Fruit fly (Drosophila melanogaster) whole organism, wandering third instar larva: ENCODE data around the gene CG44004.
A peak's percentile ranks its signal among the peaks of the same experiment; 100 is the strongest.

Experiments
- Abd-B ChIP-seq: fragments of >200 bp; optimal IDR thresholded peaks from 2 replicates; lab custom pipeline; 2017; ENCODE audit warnings: missing biosample characterization, missing genetic modification characterization
- CG9705 ChIP-seq: fragments of 200-800 bp; sonication (Bioruptor generic); optimal IDR thresholded peaks from 2 replicates; lab custom pipeline; 2018; ENCODE audit warnings: missing biosample characterization, mild to moderate bottlenecking, missing genetic modification characterization
- CrebA ChIP-seq: fragments of 200-800 bp; sonication (Bioruptor generic); optimal IDR thresholded peaks from 2 replicates; lab custom pipeline; 2016; ENCODE audit warnings: missing biosample characterization, mild to moderate bottlenecking, missing genetic modification characterization, borderline replicate concordance
- Dfd ChIP-seq: fragments of >200 bp; optimal IDR thresholded peaks from 2 replicates; lab custom pipeline; 2017; ENCODE audit warnings: missing biosample characterization, missing genetic modification characterization
- Dif ChIP-seq: fragments of 200-275, 200-300 bp; sonication (Bioruptor generic); optimal IDR thresholded peaks from 2 replicates; lab custom pipeline; 2018; ENCODE audit warnings: missing biosample characterization, missing genetic modification characterization; ENCODE audit not compliant: partially characterized antibody
- GATAd ChIP-seq: sonication (Bioruptor generic); optimal IDR thresholded peaks from 2 replicates; lab custom pipeline; 2016; ENCODE audit warnings: missing biosample characterization, missing genetic modification characterization
- HLH106 ChIP-seq: fragments of 200-800 bp; optimal IDR thresholded peaks from 3 replicates; lab custom pipeline; 2019; ENCODE audit warnings: missing biosample characterization, mild to moderate bottlenecking, missing genetic modification characterization, moderate library complexity
- Hnf4 ChIP-seq: fragments of 200-800 bp; sonication (Bioruptor generic); optimal IDR thresholded peaks from 2 replicates; lab custom pipeline; 2016; ENCODE audit warnings: missing biosample characterization, mild to moderate bottlenecking, missing genetic modification characterization
- Hr78 ChIP-seq: fragments of >200 bp; optimal IDR thresholded peaks from 2 replicates; lab custom pipeline; 2017; ENCODE audit warnings: missing biosample characterization, missing genetic modification characterization
- Hr83 ChIP-seq: fragments of 200-300 bp; sonication (Bioruptor generic); optimal IDR thresholded peaks from 2 replicates; lab custom pipeline; 2016; ENCODE audit warnings: missing biosample characterization, mild to moderate bottlenecking, missing genetic modification characterization, moderate library complexity; ENCODE audit not compliant: poor library complexity, severe bottlenecking
- Jra ChIP-seq: sonication (Bioruptor generic); optimal IDR thresholded peaks from 2 replicates; lab custom pipeline; 2016; ENCODE audit warnings: missing biosample characterization, missing genetic modification characterization
- Myc ChIP-seq: fragments of >200 bp; optimal IDR thresholded peaks from 2 replicates; lab custom pipeline; 2017
- N ChIP-seq: fragments of >200 bp; optimal IDR thresholded peaks from 2 replicates; lab custom pipeline; 2018; ENCODE audit warnings: missing biosample characterization, missing external identifiers, missing genetic modification characterization
- Rel ChIP-seq, 2 experiments: fragments of 200-800 bp; sonication (Bioruptor generic) in 1 of 2; optimal IDR thresholded peaks; 2 replicates in 1 of 2; 3 replicates in 1 of 2; lab custom pipeline; 2016 to 2019; ENCODE audit warnings: mild to moderate bottlenecking in 2 of 2, missing biosample characterization in 2 of 2, missing genetic modification characterization in 2 of 2, moderate library complexity in 1 of 2
- Sp1 ChIP-seq: fragments of 200-800 bp; sonication (Bioruptor generic); optimal IDR thresholded peaks from 3 replicates; lab custom pipeline; 2019; ENCODE audit warnings: missing biosample characterization, mild to moderate bottlenecking, missing genetic modification characterization, moderate library complexity
- Vsx2 ChIP-seq: fragments of 200-300, 225-300 bp; sonication (Bioruptor generic); optimal IDR thresholded peaks from 2 replicates; lab custom pipeline; 2018; ENCODE audit warnings: missing biosample characterization, missing genetic modification characterization; ENCODE audit not compliant: partially characterized antibody
- br ChIP-seq: fragments of 200-800 bp; sonication (Bioruptor generic); optimal IDR thresholded peaks from 2 replicates; lab custom pipeline; 2016; ENCODE audit warnings: missing biosample characterization, missing genetic modification characterization
- brk ChIP-seq: fragments of 200-800 bp; sonication (Bioruptor generic); optimal IDR thresholded peaks from 2 replicates; lab custom pipeline; 2016; ENCODE audit warnings: missing biosample characterization, mild to moderate bottlenecking, missing genetic modification characterization
- dl ChIP-seq, 2 experiments: fragments of 175-275, 200-275 bp in 1 of 2; fragments of 200-275 bp in 1 of 2; sonication (Bioruptor generic); optimal IDR thresholded peaks; lab custom pipeline; 2018; ENCODE audit warnings: mild to moderate bottlenecking in 2 of 2, missing biosample characterization in 2 of 2, missing genetic modification characterization in 2 of 2, moderate library complexity in 2 of 2; ENCODE audit not compliant: partially characterized antibody in 2 of 2, insufficient read depth in 1 of 2
- dmrt93B ChIP-seq: fragments of 200-800 bp; sonication (Bioruptor generic); optimal IDR thresholded peaks from 2 replicates; lab custom pipeline; 2018; ENCODE audit warnings: missing biosample characterization, mild to moderate bottlenecking, missing genetic modification characterization
- ey ChIP-seq: fragments of 200-800 bp; sonication (Bioruptor generic); optimal IDR thresholded peaks from 2 replicates; lab custom pipeline; 2016; ENCODE audit warnings: missing biosample characterization, missing genetic modification characterization
- fru ChIP-seq: fragments of 200-800 bp; sonication (Bioruptor generic); optimal IDR thresholded peaks from 3 replicates; lab custom pipeline; 2016; ENCODE audit warnings: missing biosample characterization, mild to moderate bottlenecking, missing genetic modification characterization
- h ChIP-seq: fragments of 200-800 bp; sonication (Bioruptor generic); optimal IDR thresholded peaks from 3 replicates; lab custom pipeline; 2016; ENCODE audit warnings: missing biosample characterization, mild to moderate bottlenecking, missing genetic modification characterization
- jim ChIP-seq: fragments of 175-275, 200-325 bp; sonication (Bioruptor generic); optimal IDR thresholded peaks from 2 replicates; lab custom pipeline; 2016; ENCODE audit warnings: missing biosample characterization, mild to moderate bottlenecking, missing genetic modification characterization
- lola ChIP-seq: fragments of >200 bp; optimal IDR thresholded peaks from 2 replicates; lab custom pipeline; 2017; ENCODE audit warnings: missing biosample characterization, missing genetic modification characterization
- psq ChIP-seq: fragments of 200-800 bp; sonication (Bioruptor generic); optimal IDR thresholded peaks from 3 replicates; lab custom pipeline; 2017; ENCODE audit warnings: missing biosample characterization, mild to moderate bottlenecking, missing genetic modification characterization, moderate library complexity
- rgr ChIP-seq: fragments of 200-800 bp; sonication (Bioruptor generic); optimal IDR thresholded peaks from 3 replicates; lab custom pipeline; 2016; ENCODE audit warnings: missing biosample characterization, mild to moderate bottlenecking, missing genetic modification characterization
- sage ChIP-seq: fragments of 200-800 bp; sonication (Bioruptor generic); optimal IDR thresholded peaks from 2 replicates; lab custom pipeline; 2016; ENCODE audit warnings: missing biosample characterization, mild to moderate bottlenecking, missing genetic modification characterization
- sv ChIP-seq: fragments of 200-800 bp; sonication (Bioruptor generic); optimal IDR thresholded peaks from 3 replicates; lab custom pipeline; 2016; ENCODE audit warnings: missing biosample characterization, missing genetic modification characterization
- usp ChIP-seq: fragments of >200 bp; optimal IDR thresholded peaks from 2 replicates; lab custom pipeline; 2017; ENCODE audit warnings: missing biosample characterization, missing genetic modification characterization
- woc ChIP-seq: sonication (Bioruptor generic); optimal IDR thresholded peaks from 2 replicates; lab custom pipeline; 2016; ENCODE audit warnings: missing biosample characterization, mild to moderate bottlenecking, missing genetic modification characterization

The CG44004 gene

DNA sequence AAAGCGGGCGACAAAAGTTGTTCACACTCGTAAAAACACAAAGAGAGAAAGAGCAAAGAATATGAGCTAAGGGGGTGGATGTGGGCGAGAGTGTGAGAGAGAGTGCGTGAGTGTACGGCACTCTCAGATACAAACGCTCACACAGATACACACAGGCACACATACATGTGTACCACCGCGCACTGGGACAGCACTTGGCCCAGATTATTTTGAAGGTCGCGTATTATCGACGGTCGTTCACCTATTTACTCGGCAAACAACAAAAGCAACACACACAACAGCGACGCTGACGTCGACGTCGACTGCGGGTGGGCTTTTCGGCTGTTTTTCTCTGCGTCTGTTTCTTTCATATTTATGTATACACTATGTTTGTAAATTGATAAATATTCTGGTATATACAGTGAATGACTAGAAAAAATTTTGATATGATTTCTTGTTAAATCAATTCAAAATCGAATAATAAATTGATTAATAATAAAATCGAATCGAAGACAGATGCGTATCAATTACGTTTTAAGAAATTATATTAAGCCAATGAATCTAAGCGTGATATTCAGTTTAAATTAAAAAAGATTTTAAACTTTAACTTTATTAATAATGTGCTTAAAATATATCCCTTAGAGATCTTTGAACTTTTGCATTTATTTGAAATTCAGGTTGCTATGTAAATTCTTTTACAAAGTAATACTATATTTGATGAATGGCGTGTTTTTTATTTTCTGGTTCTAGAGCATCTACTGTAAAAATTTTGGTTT is 43.9 kb downstream of the CG44004 start (continued):
- TF ChIP-seq dmrt93B (peak; percentile 55), br (GFP tag; lab: Kevin White, UChicago) (peak; percentile 48), woc (peak; percentile 68), sv (peak; percentile 67), N (no peak), Hnf4 (peak; percentile 40), Dif (GFP tag; lab: Kevin White, UChicago) (peak; percentile 95), h (GFP tag; lab: Kevin White, UChicago) (peak; percentile 61), HLH106 (tag; lab: Kevin White, UChicago) (peak; percentile 72), CrebA (GFP tag; lab: Kevin White, UChicago) (peak; percentile 43), CG9705 (no peak), dl (GFP tag; optimal IDR thresholded peaks at IDR 0.05; lab: Kevin White, UChicago; ENCODE audit: insufficient read depth in 1 of 2, partially characterized antibody in 2 of 2) (peak; percentile 80 to 86), brk (peak; percentile 33)

DNA sequence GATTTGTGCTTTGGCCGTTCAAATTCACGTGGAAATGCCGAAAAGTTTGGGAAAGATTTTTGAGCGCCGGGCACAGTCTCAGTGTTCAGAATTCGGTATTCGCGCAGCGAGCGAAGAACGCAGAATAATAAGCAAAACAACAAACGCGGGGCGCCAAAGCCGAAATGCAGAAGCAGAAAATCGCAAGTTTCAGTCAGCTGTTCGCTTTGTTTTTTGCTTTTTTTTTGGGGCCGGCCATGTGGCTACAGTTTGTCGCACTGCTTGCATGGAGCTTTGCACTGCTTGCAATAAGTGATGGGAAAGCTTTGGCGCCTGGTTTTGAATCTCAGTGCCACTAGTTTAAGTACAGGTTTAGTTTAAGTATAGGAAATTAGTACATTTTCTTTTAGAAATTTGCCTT is 47.8 kb downstream of the CG44004 start:
- peak; percentile 32 for TF ChIP-seq CrebA (GFP tag; lab: Kevin White, UChicago)
- peak; percentile 66 for TF ChIP-seq N
- TF ChIP-seq dl (GFP tag; optimal IDR thresholded peaks at IDR 0.05; lab: Kevin White, UChicago; ENCODE audit: insufficient read depth in 1 of 2, partially characterized antibody in 2 of 2): peak; percentile 7
- no peak for TF ChIP-seq Rel (GFP tag; optimal IDR thresholded peaks at IDR 0.05; lab: Kevin White, UChicago)
- peak; percentile 49 for TF ChIP-seq Rel (tag; optimal IDR thresholded peaks at IDR 0.05; lab: Kevin White, UChicago)
- peak; percentile 28 for TF ChIP-seq h (GFP tag; lab: Kevin White, UChicago)
- TF ChIP-seq woc: no peak
- peak; percentile 57 for TF ChIP-seq Sp1 (GFP tag; lab: Kevin White, UChicago)
- no peak for TF ChIP-seq Vsx2 (GFP tag; lab: Kevin White, UChicago)
- TF ChIP-seq jim (GFP tag; lab: Kevin White, UChicago): peak; percentile 88
- peak; percentile 5 for TF ChIP-seq br (GFP tag; lab: Kevin White, UChicago)
- TF ChIP-seq Jra: no peak
- TF ChIP-seq Myc (lab: Kevin White, UChicago): peak; percentile 48
- no peak for TF ChIP-seq Hr78 (GFP tag; lab: Kevin White, UChicago)
- no peak for TF ChIP-seq Hr83 (GFP tag; lab: Kevin White, UChicago)
- no peak for TF ChIP-seq GATAd (GFP tag; lab: Kevin White, UChicago)
- peak; percentile 100 for TF ChIP-seq lola
- TF ChIP-seq psq: peak; percentile 57
- TF ChIP-seq fru: no peak
- TF ChIP-seq brk: no peak
- TF ChIP-seq, all 38 proteins: peak for 11

DNA sequence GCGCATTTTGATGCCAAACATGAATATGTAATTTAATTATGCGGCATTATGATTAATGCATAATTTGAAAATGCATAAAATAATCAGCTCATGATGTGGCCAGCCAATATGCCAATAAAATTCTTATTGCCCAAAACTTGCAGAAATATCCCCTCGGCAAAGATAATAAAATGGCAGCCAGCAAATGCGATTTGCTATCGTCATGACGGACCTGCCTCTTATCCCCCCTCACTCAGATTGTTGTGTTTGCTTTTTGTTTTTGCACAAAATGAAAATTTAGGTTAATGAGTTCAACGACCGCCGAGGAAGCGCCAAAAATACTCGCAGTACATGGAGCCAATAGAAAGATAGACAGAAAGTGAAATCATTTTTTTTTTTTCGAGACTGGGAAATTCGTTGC is 49.1 kb downstream of the CG44004 start:
- TF ChIP-seq Abd-B (GFP tag; lab: Kevin White, UChicago) (no peak), Sp1 (GFP tag; lab: Kevin White, UChicago) (no peak), Rel (GFP tag; optimal IDR thresholded peaks at IDR 0.05; lab: Kevin White, UChicago) (no peak), Rel (tag; optimal IDR thresholded peaks at IDR 0.05; lab: Kevin White, UChicago) (peak; percentile 86)

DNA sequence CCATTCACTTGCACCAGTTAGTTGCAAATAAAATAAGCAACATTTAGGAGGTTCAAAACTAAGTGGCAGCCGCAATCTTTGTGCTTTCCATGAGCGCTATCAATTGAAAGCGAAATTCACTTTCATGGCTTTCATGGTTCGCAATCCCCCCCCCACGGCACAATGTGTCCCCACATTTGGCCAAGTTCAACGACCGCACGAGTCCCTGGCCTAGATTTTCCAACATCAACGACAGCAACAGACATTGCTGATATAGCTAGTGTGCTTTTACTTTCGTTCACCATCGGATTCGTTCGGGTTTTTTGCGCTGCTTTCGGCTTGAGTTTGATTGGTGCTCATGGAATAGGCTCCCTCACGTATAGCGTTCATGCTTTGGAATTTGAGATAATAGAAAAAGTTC is 50.0 kb downstream of the CG44004 start:
- no peak for TF ChIP-seq sage (GFP tag; lab: Kevin White, UChicago)
- TF ChIP-seq Rel (GFP tag; optimal IDR thresholded peaks at IDR 0.05; lab: Kevin White, UChicago): no peak
- peak; percentile 88 for TF ChIP-seq Rel (tag; optimal IDR thresholded peaks at IDR 0.05; lab: Kevin White, UChicago)
- peak; percentile 19 for TF ChIP-seq br (GFP tag; lab: Kevin White, UChicago)
- peak; percentile 3 for TF ChIP-seq Sp1 (GFP tag; lab: Kevin White, UChicago)

DNA sequence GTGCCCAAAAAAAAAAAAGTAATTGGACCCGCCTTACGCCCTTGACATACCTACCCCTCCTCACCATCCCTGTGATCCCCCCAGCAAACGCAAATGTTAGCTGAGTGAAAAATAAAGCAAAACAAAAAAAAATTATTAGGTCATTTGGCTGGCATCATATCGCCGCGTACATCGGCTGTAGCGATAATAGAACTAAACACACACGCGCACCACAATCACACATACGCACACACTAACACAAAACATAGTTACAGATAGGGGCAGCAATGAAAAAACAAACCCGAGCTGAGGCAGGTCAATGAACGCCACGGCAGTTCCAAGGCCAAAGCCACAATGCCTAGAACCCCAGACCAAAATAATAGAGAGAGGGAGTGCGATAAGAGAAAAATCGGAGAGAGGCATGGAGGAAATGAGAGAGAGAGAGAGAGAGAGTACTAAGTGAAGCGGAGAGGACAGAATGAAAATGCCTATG is 51.1 kb downstream of the CG44004 start:
- no peak for TF ChIP-seq rgr (GFP tag; lab: Kevin White, UChicago)
- no peak for TF ChIP-seq ey (GFP tag; lab: Kevin White, UChicago)
- no peak for TF ChIP-seq CG9705
- no peak for TF ChIP-seq Rel (GFP tag; optimal IDR thresholded peaks at IDR 0.05; lab: Kevin White, UChicago)
- peak; percentile 75 for TF ChIP-seq Rel (tag; optimal IDR thresholded peaks at IDR 0.05; lab: Kevin White, UChicago)
- TF ChIP-seq dl (GFP tag; optimal IDR thresholded peaks at IDR 0.05; lab: Kevin White, UChicago; ENCODE audit: insufficient read depth in 1 of 2, partially characterized antibody in 2 of 2): peak in 1 of 2 experiments; percentile 73
- TF ChIP-seq jim (GFP tag; lab: Kevin White, UChicago): no peak
- TF ChIP-seq Dfd (GFP tag; lab: Kevin White, UChicago): peak; percentile 24
- TF ChIP-seq Dif (GFP tag; lab: Kevin White, UChicago): peak; percentile 54
- no peak for TF ChIP-seq usp (GFP tag; lab: Kevin White, UChicago)
- TF ChIP-seq N: no peak
- peak; percentile 10 for TF ChIP-seq br (GFP tag; lab: Kevin White, UChicago)
- TF ChIP-seq, all 38 proteins: peak for 5
